Worm (Caenorhabditis elegans) whole organism, L4/young adult: ENCODE measurements around the gene F11G11.5.

Source experiments
- W03F9.2 ChIP-seq: fragments of 150-350 bp; optimal IDR thresholded peaks from 2 replicates; lab custom pipeline; 2014; ENCODE audit warnings: missing biosample characterization, missing genetic modification characterization
- dao-5 ChIP-seq: sonication (generic microtip); optimal IDR thresholded peaks from 2 replicates; lab custom pipeline; 2016; ENCODE audit warnings: missing genotype, missing genetic modification characterization, moderate library complexity, missing compliant biosample characterization
- him-1 ChIP-seq: sonication (generic microtip); optimal IDR thresholded peaks from 2 replicates; lab custom pipeline; 2016; ENCODE audit warnings: missing genotype, missing genetic modification reagents, missing genetic modification characterization, missing compliant biosample characterization

ce11 chrII:4873029-4873428 is 15.3 kb downstream of the F11G11.5 start, which contains the start of gene col-73:
- TF ChIP-seq him-1 (no peak), W03F9.2 (tag; lab: Kevin White, UChicago) (no peak), dao-5 (tag; lab: Kevin White, UChicago) (no peak)
